Fruit fly (Drosophila melanogaster) whole organism, prepupa: ENCODE results near the gene noc.
A peak's percentile ranks its signal among the peaks of the same experiment; 100 is the strongest.

Source experiments
- Blimp-1 ChIP-seq: fragments of 200-800 bp; sonication (Bioruptor generic); optimal IDR thresholded peaks from 3 replicates; lab custom pipeline; 2017; ENCODE audit warnings: missing biosample characterization, missing genetic modification characterization, mild to moderate bottlenecking, moderate library complexity, missing genetic modification reagents
- CG10669 ChIP-seq: fragments of 200-800 bp; sonication (Bioruptor generic); optimal IDR thresholded peaks from 3 replicates; lab custom pipeline; 2018; ENCODE audit warnings: missing biosample characterization, mild to moderate bottlenecking, missing genetic modification characterization, moderate library complexity
- CG11294 ChIP-seq: fragments of 200-800 bp; sonication (Bioruptor generic); IDR thresholded peaks from 2 replicates; pipeline ENCODE4 v1.3.6; 2022; ENCODE audit warnings: missing biosample characterization, missing genetic modification characterization
- CG15336 ChIP-seq: fragments of 200-800 bp; sonication (Bioruptor generic); IDR thresholded peaks from 2 replicates; pipeline ENCODE4 v1.3.6; 2022; ENCODE audit warnings: missing biosample characterization, missing genetic modification characterization
- CG3032 ChIP-seq: fragments of 200-800 bp; optimal IDR thresholded peaks from 2 replicates; lab custom pipeline; 2019; ENCODE audit warnings: missing biosample characterization, mild to moderate bottlenecking, missing genetic modification characterization, moderate library complexity
- CG32006 ChIP-seq: fragments of 200-800 bp; sonication (Bioruptor generic); optimal IDR thresholded peaks from 3 replicates; lab custom pipeline; 2017; ENCODE audit warnings: missing biosample characterization, mild to moderate bottlenecking, missing genetic modification characterization
- CG3919 ChIP-seq: fragments of 200-800 bp; sonication (Bioruptor generic); optimal IDR thresholded peaks from 3 replicates; lab custom pipeline; 2016; ENCODE audit warnings: missing biosample characterization, missing genetic modification characterization
- CG4318 ChIP-seq: fragments of 200-800 bp; sonication (Bioruptor generic); optimal IDR thresholded peaks from 3 replicates; lab custom pipeline; 2017; ENCODE audit warnings: missing biosample characterization, mild to moderate bottlenecking, missing genetic modification characterization
- CG6163 ChIP-seq: fragments of 200-800 bp; sonication (Bioruptor generic); IDR thresholded peaks from 3 replicates; pipeline ENCODE4 v1.3.6; 2022; ENCODE audit warnings: missing biosample characterization, missing genetic modification characterization
- CG6276 ChIP-seq: fragments of 200-800 bp; sonication (Bioruptor generic); optimal IDR thresholded peaks from 2 replicates; lab custom pipeline; 2017; ENCODE audit warnings: missing biosample characterization, mild to moderate bottlenecking, missing genetic modification characterization
- CG6792 ChIP-seq: fragments of 200-800 bp; sonication (Bioruptor generic); optimal IDR thresholded peaks from 3 replicates; lab custom pipeline; 2016; ENCODE audit warnings: missing biosample characterization, missing genetic modification characterization
- CG6808 ChIP-seq: fragments of 200-800 bp; sonication (Bioruptor generic); optimal IDR thresholded peaks from 3 replicates; lab custom pipeline; 2017; ENCODE audit warnings: missing biosample characterization, missing genetic modification characterization, mild to moderate bottlenecking, moderate library complexity, missing genetic modification reagents
- CG6854 ChIP-seq: fragments of 200-800 bp; sonication (Bioruptor generic); optimal IDR thresholded peaks from 2 replicates; lab custom pipeline; 2017; ENCODE audit warnings: missing biosample characterization, mild to moderate bottlenecking, missing genetic modification characterization
- CG7368 ChIP-seq: fragments of 200-800 bp; sonication (Bioruptor generic); optimal IDR thresholded peaks from 3 replicates; lab custom pipeline; 2016; ENCODE audit warnings: missing biosample characterization, missing genetic modification characterization
- CG8119 ChIP-seq: fragments of 200-800 bp; sonication (Bioruptor generic); IDR thresholded peaks from 3 replicates; pipeline ENCODE4 v1.3.6; 2022; ENCODE audit warnings: missing biosample characterization, missing genetic modification characterization
- CG8319 ChIP-seq: fragments of 200-800 bp; sonication (Bioruptor generic); optimal IDR thresholded peaks from 3 replicates; lab custom pipeline; 2016; ENCODE audit warnings: missing biosample characterization, missing genetic modification characterization
- CG8632 ChIP-seq: fragments of 200-800 bp; sonication (Bioruptor generic); optimal IDR thresholded peaks from 3 replicates; lab custom pipeline; 2016; ENCODE audit warnings: missing biosample characterization, missing genetic modification characterization
- CG9139 ChIP-seq: fragments of 200-800 bp; sonication (Bioruptor generic); optimal IDR thresholded peaks from 3 replicates; lab custom pipeline; 2017; ENCODE audit warnings: missing biosample characterization, mild to moderate bottlenecking, missing genetic modification characterization
- Eip75B ChIP-seq: fragments of 200-800 bp; sonication (Bioruptor generic); optimal IDR thresholded peaks from 3 replicates; lab custom pipeline; 2016; ENCODE audit warnings: missing biosample characterization, missing genetic modification characterization
- Eip78C ChIP-seq: fragments of 200-800 bp; sonication (Bioruptor generic); peaks from one replicate; lab custom pipeline; 2016; ENCODE audit warnings: missing biosample characterization, missing genetic modification characterization
- Eip93F ChIP-seq: fragments of 200-800 bp; sonication (Bioruptor generic); optimal IDR thresholded peaks from 2 replicates; lab custom pipeline; 2016; ENCODE audit warnings: missing biosample characterization, mild to moderate bottlenecking, missing genetic modification characterization
- Ets96B ChIP-seq: fragments of 200-800 bp; optimal IDR thresholded peaks from 2 replicates; lab custom pipeline; 2019; ENCODE audit warnings: missing biosample characterization, mild to moderate bottlenecking, missing genetic modification characterization, moderate library complexity
- Gug ChIP-seq: fragments of 200-800 bp; sonication (Bioruptor generic); IDR thresholded peaks from 2 replicates; pipeline ENCODE4 v1.3.6; 2022; ENCODE audit warnings: missing biosample characterization, missing genetic modification characterization
- Hr38 ChIP-seq: sonication (Bioruptor generic); optimal IDR thresholded peaks from 2 replicates; lab custom pipeline; 2016; ENCODE audit warnings: missing biosample characterization, missing genetic modification characterization
- Hr39 ChIP-seq: fragments of 200-800 bp; sonication (Bioruptor generic); optimal IDR thresholded peaks from 2 replicates; lab custom pipeline; 2016; ENCODE audit warnings: missing biosample characterization, missing genetic modification characterization
- Hr4 ChIP-seq: fragments of 200-800 bp; sonication (Bioruptor generic); optimal IDR thresholded peaks from 3 replicates; lab custom pipeline; 2016; ENCODE audit warnings: missing biosample characterization, missing genetic modification characterization
- Lpt ChIP-seq: fragments of 200-800 bp; sonication (Bioruptor generic); optimal IDR thresholded peaks from 3 replicates; lab custom pipeline; 2016; ENCODE audit warnings: missing biosample characterization, missing genetic modification characterization
- OdsH ChIP-seq: fragments of 200-800 bp; sonication (Bioruptor generic); optimal IDR thresholded peaks from 3 replicates; lab custom pipeline; 2016; ENCODE audit warnings: missing biosample characterization, missing genetic modification characterization
- Smox ChIP-seq: fragments of 200-800 bp; sonication (Bioruptor generic); optimal IDR thresholded peaks from 3 replicates; lab custom pipeline; 2016; ENCODE audit warnings: missing biosample characterization, missing genetic modification characterization
- Sox102F ChIP-seq: fragments of 200-800 bp; sonication (Bioruptor generic); optimal IDR thresholded peaks from 2 replicates; lab custom pipeline; 2016; ENCODE audit warnings: missing biosample characterization, mild to moderate bottlenecking, missing genetic modification characterization
- Sox14 ChIP-seq: fragments of 200-800 bp; sonication (Bioruptor generic); optimal IDR thresholded peaks from 3 replicates; lab custom pipeline; 2016; ENCODE audit warnings: missing biosample characterization, missing genetic modification characterization
- Sox15 ChIP-seq: fragments of 200-800 bp; sonication (Bioruptor generic); optimal IDR thresholded peaks from 3 replicates; lab custom pipeline; 2016; ENCODE audit warnings: missing biosample characterization, missing genetic modification characterization
- achi ChIP-seq: fragments of 200-800 bp; sonication (Bioruptor generic); optimal IDR thresholded peaks from 3 replicates; lab custom pipeline; 2016; ENCODE audit warnings: missing biosample characterization, missing genetic modification characterization
- acj6 ChIP-seq: fragments of 200-800 bp; sonication (Bioruptor generic); optimal IDR thresholded peaks from 3 replicates; lab custom pipeline; 2016; ENCODE audit warnings: missing biosample characterization, missing genetic modification characterization
- cyc ChIP-seq: fragments of 200-800 bp; sonication (Bioruptor generic); optimal IDR thresholded peaks from 3 replicates; lab custom pipeline; 2016; ENCODE audit warnings: missing biosample characterization, missing genetic modification characterization
- dac ChIP-seq: fragments of 200-800 bp; sonication (Bioruptor generic); optimal IDR thresholded peaks from 2 replicates; lab custom pipeline; 2017; ENCODE audit warnings: missing biosample characterization, mild to moderate bottlenecking, missing genetic modification characterization
- dsx ChIP-seq: fragments of 200-800 bp; optimal IDR thresholded peaks from 3 replicates; lab custom pipeline; 2019; ENCODE audit warnings: missing biosample characterization, mild to moderate bottlenecking, missing genetic modification characterization, moderate library complexity; ENCODE audit not compliant: poor library complexity, severe bottlenecking
- eg ChIP-seq: fragments of 200-800 bp; sonication (Bioruptor generic); IDR thresholded peaks from 3 replicates; pipeline ENCODE4 v1.3.6; 2022; ENCODE audit warnings: missing biosample characterization, missing genetic modification characterization
- esn ChIP-seq: fragments of 200-800 bp; sonication (Bioruptor generic); optimal IDR thresholded peaks from 2 replicates; lab custom pipeline; 2016; ENCODE audit warnings: missing biosample characterization, mild to moderate bottlenecking, missing genetic modification characterization, moderate library complexity
- fd59A ChIP-seq: fragments of 200-800 bp; sonication (Bioruptor generic); optimal IDR thresholded peaks from 2 replicates; lab custom pipeline; 2017; ENCODE audit warnings: missing biosample characterization, mild to moderate bottlenecking, missing genetic modification characterization, missing genetic modification reagents
- lz ChIP-seq: fragments of 200-800 bp; sonication (Bioruptor generic); optimal IDR thresholded peaks from 3 replicates; lab custom pipeline; 2016; ENCODE audit warnings: missing biosample characterization, missing genetic modification characterization
- net ChIP-seq: fragments of 200-800 bp; sonication (Bioruptor generic); optimal IDR thresholded peaks from 3 replicates; lab custom pipeline; 2016; ENCODE audit warnings: missing biosample characterization, missing genetic modification characterization
- pdm3 ChIP-seq: fragments of 200-800 bp; sonication (Bioruptor generic); optimal IDR thresholded peaks from 3 replicates; lab custom pipeline; 2016; ENCODE audit warnings: missing biosample characterization, missing genetic modification characterization
- salr ChIP-seq, 2 experiments: fragments of 200-800 bp; sonication (Bioruptor generic); optimal IDR thresholded peaks; 3 replicates each; lab custom pipeline; 2016 to 2018; ENCODE audit warnings: missing biosample characterization in 2 of 2, missing genetic modification characterization in 2 of 2, mild to moderate bottlenecking in 1 of 2
- ss ChIP-seq, 2 experiments: fragments of 200-800 bp; sonication (Bioruptor generic); optimal IDR thresholded peaks; 2 replicates in 1 of 2; 3 replicates in 1 of 2; lab custom pipeline; 2017 to 2018; ENCODE audit warnings: mild to moderate bottlenecking in 2 of 2, missing biosample characterization in 2 of 2, missing genetic modification characterization in 2 of 2, moderate library complexity in 1 of 2
- svp ChIP-seq: fragments of 200-800 bp; sonication (Bioruptor generic); peaks from one replicate; lab custom pipeline; 2016; ENCODE audit warnings: missing biosample characterization, missing genetic modification characterization
- topi ChIP-seq: fragments of 200-800 bp; sonication (Bioruptor generic); optimal IDR thresholded peaks from 3 replicates; lab custom pipeline; 2016; ENCODE audit warnings: missing biosample characterization, missing genetic modification characterization

The noc gene

DNA sequence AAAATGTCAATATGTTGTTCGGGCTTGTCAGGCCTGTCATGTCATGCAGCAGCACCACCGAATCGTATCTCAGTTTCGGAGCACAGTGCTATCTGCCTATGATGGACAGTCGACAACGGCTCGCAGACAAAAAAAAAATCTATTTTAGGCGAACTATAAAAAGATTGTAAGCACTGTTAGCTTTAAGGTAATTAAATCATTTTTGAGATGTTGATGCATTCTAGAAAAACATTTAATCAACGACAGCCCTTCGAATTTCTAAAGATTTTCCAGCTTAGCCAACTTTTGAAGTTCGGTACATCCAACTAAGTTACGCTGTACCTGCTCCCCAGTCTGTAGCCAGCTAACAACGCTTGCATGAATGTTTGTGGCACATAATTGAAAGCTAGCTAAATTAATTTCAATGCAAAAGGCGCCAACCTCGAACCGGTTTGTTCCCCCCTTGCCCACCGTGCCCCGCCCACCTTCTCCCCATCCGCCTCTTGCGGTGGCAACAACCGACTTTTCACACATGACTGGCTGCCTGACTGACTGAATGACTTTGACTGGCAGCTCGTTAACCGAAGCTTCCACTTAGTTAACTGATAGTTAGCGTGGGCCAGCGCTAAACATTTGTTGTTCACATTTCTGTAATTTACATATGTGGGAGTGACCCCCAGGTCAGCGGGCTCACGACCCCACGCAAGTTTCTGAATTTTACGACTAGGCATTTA lies 32.3 kb upstream of the noc start:
- TF ChIP-seq CG7368 (GFP tag; lab: Kevin White, UChicago) (no peak), Ets96B (peak; percentile 52), CG11294 (GFP tag; lab: Robert Waterston, UW) (peak; percentile 28; the same call in 1 of the 2 replicates), svp (GFP tag; lab: Kevin White, UChicago) (peak; percentile 59), achi (GFP tag; lab: Kevin White, UChicago) (peak; percentile 57), Lpt (GFP tag; lab: Kevin White, UChicago) (peak; percentile 66), CG6163 (peak; percentile 72; the same call in 2 of the 3 replicates), Blimp-1 (no peak), CG15336 (GFP tag; lab: Robert Waterston, UW) (peak; percentile 88), Hr38 (GFP tag; lab: Kevin White, UChicago) (no peak), pdm3 (GFP tag; lab: Kevin White, UChicago) (peak; percentile 63), CG32006 (peak; percentile 89), net (GFP tag; lab: Kevin White, UChicago) (peak; percentile 41), CG8119 (GFP tag; lab: Robert Waterston, UW) (peak; percentile 81), salr (GFP tag; optimal IDR thresholded peaks at IDR 0.05; lab: Kevin White, UChicago) (peak in 1 of 2 experiments; percentile 41), CG6808 (GFP tag; lab: Kevin White, UChicago) (peak; percentile 13), dac (GFP tag; lab: Kevin White, UChicago) (peak; percentile 73), CG8632 (no peak), Hr39 (GFP tag; lab: Kevin White, UChicago) (no peak), CG6854 (GFP tag; lab: Kevin White, UChicago) (no peak), Smox (GFP tag; lab: Kevin White, UChicago) (no peak), CG3919 (GFP tag; lab: Kevin White, UChicago) (peak; percentile 51), Sox14 (GFP tag; lab: Kevin White, UChicago) (peak; percentile 13), CG4318 (GFP tag; lab: Kevin White, UChicago) (peak; percentile 75), fd59A (peak; percentile 69), Sox15 (GFP tag; lab: Kevin White, UChicago) (no peak), esn (GFP tag; lab: Kevin White, UChicago) (no peak), ss (GFP tag; optimal IDR thresholded peaks at IDR 0.05; lab: Kevin White, UChicago) (peak; percentile 57 to 73), CG10669 (GFP tag; lab: Kevin White, UChicago) (peak; percentile 1), OdsH (GFP tag; lab: Kevin White, UChicago) (peak; percentile 52), CG3032 (tag; lab: Kevin White, UChicago) (no peak), Sox102F (GFP tag; lab: Kevin White, UChicago) (no peak), Eip93F (GFP tag; lab: Kevin White, UChicago) (no peak), cyc (GFP tag; lab: Kevin White, UChicago) (no peak), CG6276 (GFP tag; lab: Kevin White, UChicago) (peak; percentile 53), topi (GFP tag; lab: Kevin White, UChicago) (peak; percentile 15), acj6 (GFP tag; lab: Kevin White, UChicago) (peak; percentile 52), Gug (GFP tag; lab: Robert Waterston, UW) (peak; percentile 21; the same call in 1 of the 2 replicates), Eip78C (peak; percentile 82), CG6792 (GFP tag; lab: Kevin White, UChicago) (peak; percentile 39), CG9139 (GFP tag; lab: Kevin White, UChicago) (peak; percentile 20), CG8319 (GFP tag; lab: Kevin White, UChicago) (no peak), dsx (GFP tag; lab: Kevin White, UChicago) (peak; percentile 46), Hr4 (GFP tag; lab: Kevin White, UChicago) (peak; percentile 87), eg (GFP tag; lab: Robert Waterston, UW) (peak; percentile 59; the same call in 2 of the 3 replicates), lz (peak; percentile 32), Eip75B (GFP tag; lab: Kevin White, UChicago) (peak; percentile 27)
